Fruit fly (Drosophila melanogaster): ENCODE data around the gene santa-maria.
A peak's percentile ranks its signal among the peaks of the same experiment; 100 is the strongest.

The santa-maria gene

DNA sequence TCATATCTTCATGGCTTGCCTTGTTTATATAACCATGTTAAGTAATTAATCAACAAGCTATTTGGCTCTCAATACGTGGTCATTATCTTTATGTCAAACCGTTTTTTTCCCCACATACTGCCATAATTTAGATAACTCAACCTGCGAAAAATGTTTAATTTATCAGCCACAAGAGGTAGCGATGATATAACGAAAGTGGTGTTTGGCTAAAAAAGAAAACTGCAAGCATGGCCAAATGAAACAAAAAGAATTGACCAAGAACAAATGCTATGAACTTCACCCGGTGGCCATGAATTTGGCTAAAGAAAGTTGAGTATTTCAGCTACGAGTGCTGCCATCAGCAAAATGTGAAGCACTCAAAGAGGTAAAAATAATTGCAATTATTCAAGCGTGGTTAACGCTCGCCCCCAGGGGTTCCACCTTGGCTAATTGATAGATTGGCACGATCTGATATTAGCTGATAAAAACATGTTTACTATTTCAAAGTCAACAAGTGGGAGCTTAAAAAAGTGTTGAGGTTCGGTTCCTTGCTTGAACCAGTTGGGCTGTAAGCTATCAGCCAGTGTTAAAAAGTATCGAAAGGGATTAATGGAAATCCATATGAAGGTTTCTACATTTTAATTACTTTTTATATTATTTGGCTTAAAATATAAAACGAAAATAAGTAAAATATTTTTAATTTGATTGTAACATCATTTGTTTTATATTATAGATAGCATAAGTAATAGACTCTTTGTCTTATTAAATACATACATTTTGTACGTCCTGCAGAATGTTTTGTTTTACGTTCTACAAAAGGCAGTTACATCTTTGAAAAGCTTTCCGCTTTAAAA, 14.3 kb downstream of the santa-maria start (continued):
- TF ChIP-seq CG13775 (GFP tag; optimal IDR thresholded peaks at IDR 0.05) (peak; percentile 44), Spps (tag; optimal IDR thresholded peaks at IDR 0.05) (peak; percentile 1), tgo (GFP tag; IDR thresholded peaks at IDR 0.05) (peak; percentile 62; the same call in 2 of the 3 replicates), CG7745 (tag; optimal IDR thresholded peaks at IDR 0.05) (no peak), br (optimal IDR thresholded peaks at IDR 0.05) (no peak), CG17328 (GFP tag; IDR thresholded peaks at IDR 0.05) (peak; percentile 58), HmgZ (tag; optimal IDR thresholded peaks at IDR 0.05) (peak; percentile 88), lov (optimal IDR thresholded peaks at IDR 0.05) (no peak), lov (GFP tag; IDR thresholded peaks at IDR 0.05) (peak; percentile 61; the same call in 1 of the 3 replicates), CG6254 (GFP tag; optimal IDR thresholded peaks at IDR 0.05) (no peak), trem (tag; optimal IDR thresholded peaks at IDR 0.05) (no peak), CG10366 (GFP tag; IDR thresholded peaks at IDR 0.05) (peak; percentile 67), CG2120 (GFP tag; optimal IDR thresholded peaks at IDR 0.05) (peak; percentile 78), repo (GFP tag; optimal IDR thresholded peaks at IDR 0.05) (peak; percentile 64), insv (GFP tag; optimal IDR thresholded peaks at IDR 0.05) (peak in 1 of 2 experiments; percentile 49), CG15696 (tag; optimal IDR thresholded peaks at IDR 0.05) (peak; percentile 2), wor (GFP tag; IDR thresholded peaks at IDR 0.05) (peak; percentile 42), Pdp1 (GFP tag; optimal IDR thresholded peaks at IDR 0.05) (peak; percentile 53 to 67), CG1529 (GFP tag; optimal IDR thresholded peaks at IDR 0.05) (peak; percentile 46), Xbp1 (GFP tag; optimal IDR thresholded peaks at IDR 0.05) (peak; percentile 14), CG18599 (GFP tag; optimal IDR thresholded peaks at IDR 0.05) (peak; percentile 79), kni (GFP tag; optimal IDR thresholded peaks at IDR 0.05) (peak; percentile 58), NK7.1 (GFP tag; optimal IDR thresholded peaks at IDR 0.05) (peak; percentile 57), chm (GFP tag; IDR thresholded peaks at IDR 0.05) (no peak; the same call in 1 of the 2 replicates), al (GFP tag; IDR thresholded peaks at IDR 0.05) (peak; percentile 34; the same call in 1 of the 2 replicates), pros (GFP tag; optimal IDR thresholded peaks at IDR 0.05) (no peak), CG14860 (GFP tag; IDR thresholded peaks at IDR 0.05; ENCODE audit: partially characterized antibody) (no peak), CG12219 (GFP tag; optimal IDR thresholded peaks at IDR 0.05) (peak; percentile 47), zfh2 (GFP tag; optimal IDR thresholded peaks at IDR 0.05) (peak; percentile 70), wdn (GFP tag; IDR thresholded peaks at IDR 0.05) (peak; percentile 64), H2.0 (GFP tag; IDR thresholded peaks at IDR 0.05) (peak; percentile 62), sna (GFP tag; IDR thresholded peaks at IDR 0.05; ENCODE audit: partially characterized antibody) (no peak), Mrtf (GFP tag; IDR thresholded peaks at IDR 0.05) (peak; percentile 74; the same call in 2 of the 3 replicates), CG4404 (GFP tag; IDR thresholded peaks at IDR 0.05) (no peak), sqz (GFP tag; optimal IDR thresholded peaks at IDR 0.05) (peak; percentile 55), cwo (GFP tag; optimal IDR thresholded peaks at IDR 0.05) (peak; percentile 55), CG7357 (GFP tag; IDR thresholded peaks at IDR 0.05) (no peak; the same call in 2 of the 3 replicates), CG7556 (GFP tag; optimal IDR thresholded peaks at IDR 0.05) (peak; percentile 56), E2f2 (GFP tag; IDR thresholded peaks at IDR 0.05) (peak; percentile 44; the same call in 1 of the 2 replicates), CG9215 (GFP tag; IDR thresholded peaks at IDR 0.05) (peak; percentile 48), Meics (GFP tag; optimal IDR thresholded peaks at IDR 0.05) (peak; percentile 77), Doc3 (GFP tag; IDR thresholded peaks at IDR 0.05; ENCODE audit: partially characterized antibody) (no peak), CG34376 (GFP tag; optimal IDR thresholded peaks at IDR 0.05) (peak; percentile 93), CG1832 (GFP tag; optimal IDR thresholded peaks at IDR 0.05) (no peak), NfI (GFP tag; optimal IDR thresholded peaks at IDR 0.05) (peak; percentile 54), h (optimal IDR thresholded peaks at IDR 0.05) (no peak), CG13296 (GFP tag; optimal IDR thresholded peaks at IDR 0.05) (peak; percentile 81), CG4328 (GFP tag; optimal IDR thresholded peaks at IDR 0.05) (peak; percentile 72), hb (GFP tag; IDR thresholded peaks at IDR 0.05; ENCODE audit: partially characterized antibody) (no peak)
